Worm (Caenorhabditis elegans) whole organism, L4 larva: ENCODE data around the gene R10E4.9.

Experiments used
- F10B5.3 ChIP-seq: sonication (generic microtip); optimal IDR thresholded peaks from 2 replicates; lab custom pipeline; 2016; ENCODE audit warnings: mild to moderate bottlenecking, missing genetic modification characterization, missing compliant biosample characterization
- F37D6.2 ChIP-seq: sonication (generic microtip); optimal IDR thresholded peaks from 2 replicates; lab custom pipeline; 2016; ENCODE audit warnings: mild to moderate bottlenecking, missing genetic modification characterization, missing compliant biosample characterization
- R02D3.7 ChIP-seq: fragments of 150-350 bp; sonication (generic microtip); optimal IDR thresholded peaks from 3 replicates; lab custom pipeline; 2014; ENCODE audit warnings: missing biosample characterization, missing genetic modification characterization
- T26A8.4 ChIP-seq: fragments of 200-800 bp; sonication (Bioruptor generic); IDR thresholded peaks from 2 replicates; pipeline ENCODE4 v1.3.6; 2022; ENCODE audit warnings: missing genetic modification characterization, missing compliant biosample characterization
- Y48G9A.11 ChIP-seq: fragments of 200-800 bp; sonication (Bioruptor generic); IDR thresholded peaks from 2 replicates; pipeline ENCODE4 v1.3.6; 2022; ENCODE audit warnings: missing genetic modification reagents, missing genetic modification characterization, missing compliant biosample characterization
- ZK337.2 ChIP-seq: fragments of 200-800 bp; sonication (Bioruptor generic); IDR thresholded peaks from 2 replicates; pipeline ENCODE4 v1.3.6; 2022; ENCODE audit warnings: missing genetic modification reagents, missing genetic modification characterization, missing compliant biosample characterization
- aly-2 ChIP-seq: sonication (generic microtip); optimal IDR thresholded peaks from 2 replicates; lab custom pipeline; 2018; ENCODE audit warnings: missing biosample characterization, missing genetic modification characterization
- ceh-20 ChIP-seq: fragments of 200-800 bp; sonication (Bioruptor generic); IDR thresholded peaks from 2 replicates; pipeline ENCODE4 v1.3.6; 2022; ENCODE audit warnings: missing genetic modification reagents, missing genetic modification characterization, missing compliant biosample characterization
- ceh-44 ChIP-seq: fragments of 200-800 bp; sonication (Bioruptor generic); IDR thresholded peaks from 2 replicates; pipeline ENCODE4 v1.3.6; 2022; ENCODE audit warnings: missing genetic modification reagents, missing genetic modification characterization, missing compliant biosample characterization
- cey-2 ChIP-seq: sonication (generic microtip); optimal IDR thresholded peaks from 3 replicates; lab custom pipeline; 2017; ENCODE audit warnings: missing genetic modification characterization, mild to moderate bottlenecking, missing compliant biosample characterization, antibody characterized with exemption, borderline replicate concordance; ENCODE audit not compliant: insufficient read depth
- daf-16 ChIP-seq, 3 experiments: sonication (generic microtip); optimal IDR thresholded peaks; 2 replicates each; lab custom pipeline; 2016 to 2017; ENCODE audit warnings: missing genetic modification characterization in 3 of 3, missing genetic modification reagents in 3 of 3, mild to moderate bottlenecking in 2 of 3, missing compliant biosample characterization in 2 of 3, missing biosample characterization in 1 of 3, moderate library complexity in 1 of 3
- daf-19 ChIP-seq: fragments of 200-800 bp; sonication (Bioruptor generic); conservative IDR thresholded peaks from 2 replicates; pipeline ENCODE4 v1.3.6; 2022; ENCODE audit warnings: missing genetic modification characterization, missing compliant biosample characterization
- dmd-6 ChIP-seq: fragments of 200-800 bp; sonication (Bioruptor generic); IDR thresholded peaks from 2 replicates; pipeline ENCODE4 v1.3.6; 2022; ENCODE audit warnings: missing genetic modification reagents, missing genetic modification characterization, missing compliant biosample characterization
- dmd-8 ChIP-seq: fragments of 200-800 bp; sonication (Bioruptor generic); IDR thresholded peaks from 2 replicates; pipeline ENCODE4 v1.3.6; 2022; ENCODE audit warnings: missing genetic modification characterization, missing compliant biosample characterization
- dmd-9 ChIP-seq: fragments of 200-800 bp; sonication (Bioruptor generic); IDR thresholded peaks from 2 replicates; pipeline ENCODE4 v1.3.6; 2022; ENCODE audit warnings: missing genetic modification reagents, missing genetic modification characterization, missing compliant biosample characterization
- dpl-1 ChIP-seq: fragments of 150-350 bp; optimal IDR thresholded peaks from 2 replicates; lab custom pipeline; 2014; ENCODE audit warnings: missing biosample characterization, missing genetic modification reagents, missing genetic modification characterization
- dve-1 ChIP-seq: sonication (generic microtip); optimal IDR thresholded peaks from 2 replicates; lab custom pipeline; 2017; ENCODE audit warnings: antibody characterized with exemption, mild to moderate bottlenecking, missing genetic modification characterization, missing compliant biosample characterization; ENCODE audit not compliant: insufficient read depth
- egl-43 ChIP-seq: fragments of 200-800 bp; sonication (Bioruptor generic); IDR thresholded peaks from 2 replicates; pipeline ENCODE4 v1.3.6; 2022; ENCODE audit warnings: missing genetic modification reagents, missing genetic modification characterization, missing compliant biosample characterization
- fos-1 ChIP-seq: fragments of 150-350 bp; optimal IDR thresholded peaks from 2 replicates; lab custom pipeline; 2014; ENCODE audit warnings: missing biosample characterization, missing genetic modification characterization
- hlh-30 ChIP-seq: sonication (generic microtip); optimal IDR thresholded peaks from 2 replicates; lab custom pipeline; 2017; ENCODE audit warnings: antibody characterized with exemption, mild to moderate bottlenecking, missing genetic modification characterization, missing compliant biosample characterization; ENCODE audit not compliant: insufficient read depth
- lin-39 ChIP-seq: fragments of 150-350 bp; optimal IDR thresholded peaks from 2 replicates; lab custom pipeline; 2014; ENCODE audit warnings: missing biosample characterization, missing genetic modification reagents, missing genetic modification characterization
- lsy-2 ChIP-seq, 2 experiments: fragments of 150-350 bp in 1 of 2; sonication (generic microtip) in 1 of 2; optimal IDR thresholded peaks; 2 replicates each; lab custom pipeline; 2014 to 2017; ENCODE audit warnings: missing biosample characterization in 2 of 2, missing genetic modification characterization in 2 of 2
- madf-9 ChIP-seq: fragments of 200-800 bp; sonication (Bioruptor generic); conservative IDR thresholded peaks from 2 replicates; pipeline ENCODE4 v1.3.6; 2022; ENCODE audit warnings: missing genetic modification reagents, missing genetic modification characterization, missing compliant biosample characterization
- nhr-10 ChIP-seq: fragments of 150-350 bp; optimal IDR thresholded peaks from 2 replicates; lab custom pipeline; 2014; ENCODE audit warnings: missing biosample characterization, missing genetic modification characterization
- nhr-48 ChIP-seq: sonication (generic microtip); optimal IDR thresholded peaks from 2 replicates; lab custom pipeline; 2016; ENCODE audit warnings: mild to moderate bottlenecking, missing genetic modification characterization, missing compliant biosample characterization
- nhr-6 ChIP-seq: fragments of 150-350 bp; optimal IDR thresholded peaks from 2 replicates; lab custom pipeline; 2014; ENCODE audit warnings: missing biosample characterization, missing genetic modification characterization
- nhr-77 ChIP-seq: fragments of 150-350 bp; optimal IDR thresholded peaks from 2 replicates; lab custom pipeline; 2014; ENCODE audit warnings: missing biosample characterization, missing genetic modification characterization
- pha-4 ChIP-seq, 2 experiments: fragments of 150-350 bp in 1 of 2; fragments of 200-800 bp in 1 of 2; sonication (Bioruptor generic) in 1 of 2; IDR thresholded peaks in 1 of 2; optimal IDR thresholded peaks in 1 of 2; 2 replicates each; pipeline versions ENCODE4 v1.3.6 to Lab custom; 2014 to 2022; ENCODE audit warnings: missing genetic modification characterization in 2 of 2, missing genetic modification reagents in 2 of 2, missing biosample characterization in 1 of 2, missing compliant biosample characterization in 1 of 2
- rbr-2 ChIP-seq: sonication (generic microtip); optimal IDR thresholded peaks from 2 replicates; lab custom pipeline; 2016; ENCODE audit warnings: missing genotype, missing genetic modification characterization, missing compliant biosample characterization
- set-16 ChIP-seq: fragments of 200-800 bp; sonication (Bioruptor generic); IDR thresholded peaks from 2 replicates; pipeline ENCODE4 v1.3.6; 2022; ENCODE audit warnings: missing genetic modification reagents, missing genetic modification characterization, missing compliant biosample characterization
- tag-97 ChIP-seq: fragments of 200-800 bp; sonication (Bioruptor generic); IDR thresholded peaks from 2 replicates; pipeline ENCODE4 v1.3.6; 2022; ENCODE audit warnings: missing genetic modification characterization, missing compliant biosample characterization
- tra-1 ChIP-seq: fragments of 200-800 bp; sonication (Bioruptor generic); IDR thresholded peaks from 2 replicates; pipeline ENCODE4 v1.3.6; 2022; ENCODE audit warnings: missing genetic modification reagents, missing genetic modification characterization, missing compliant biosample characterization
- unc-130 ChIP-seq: sonication (generic microtip); optimal IDR thresholded peaks from 2 replicates; lab custom pipeline; 2016; ENCODE audit warnings: missing genetic modification reagents, missing genetic modification characterization, missing compliant biosample characterization
- ztf-11 ChIP-seq: fragments of 150-350 bp; optimal IDR thresholded peaks from 2 replicates; lab custom pipeline; 2014; ENCODE audit warnings: missing biosample characterization, missing genetic modification characterization

R10E4.9 gene

ce11 chrIII:4300989-4301498, 1.1 kb downstream of the R10E4.9 start, which contains the start of gene R10E4.11:
Gene R10E4.11, minus strand, starts transcription at chrIII:4301039.
- TF ChIP-seq Y48G9A.11 (GFP tag; lab: Robert Waterston, UW) (no peak), nhr-48 (tag; lab: Kevin White, UChicago) (no peak), egl-43 (no peak), lsy-2 (tag; optimal IDR thresholded peaks at IDR 0.05; lab: Kevin White, UChicago) (peak in 1 of 2 experiments; percentile 28), ZK337.2 (no peak), daf-16 (GFP tag; optimal IDR thresholded peaks at IDR 0.05; lab: Kevin White, UChicago) (peak in 1 of 2 experiments; percentile 30), daf-16 (tag; optimal IDR thresholded peaks at IDR 0.05; lab: Kevin White, UChicago) (peak; percentile 23), set-16 (GFP tag; lab: Robert Waterston, UW) (no peak), dmd-9 (GFP tag; lab: Robert Waterston, UW) (no peak), madf-9 (GFP tag; lab: Robert Waterston, UW) (no peak), dmd-8 (no peak), lin-39 (tag; lab: Kevin White, UChicago) (no peak), ceh-44 (GFP tag; lab: Robert Waterston, UW) (no peak), rbr-2 (tag; lab: Kevin White, UChicago) (no peak), T26A8.4 (GFP tag; lab: Robert Waterston, UW) (no peak)

ce11 chrIII:4294153-4294862, 7.9 kb downstream of the R10E4.9 start, which contains the start of the genes nth-1 and R10E4.7:
Gene nth-1, minus strand, starts transcription at chrIII:4294253.
Gene R10E4.7, plus strand, starts transcription at chrIII:4294812.
- TF ChIP-seq nhr-77 (no peak), ceh-20 (no peak), tag-97 (GFP tag; lab: Robert Waterston, UW) (no peak), dve-1 (no peak), nhr-6 (tag; lab: Kevin White, UChicago) (no peak), hlh-30 (tag; lab: Kevin White, UChicago) (no peak), tra-1 (GFP tag; lab: Robert Waterston, UW) (no peak), dmd-6 (GFP tag; lab: Robert Waterston, UW) (no peak), cey-2 (tag; lab: Kevin White, UChicago) (no peak), fos-1 (tag; lab: Kevin White, UChicago) (no peak), F37D6.2 (tag; lab: Kevin White, UChicago) (no peak)

ce11 chrIII:4293108-4293507, 9.1 kb downstream of the R10E4.9 start, which contains the start of gene R10E4.6:
Gene R10E4.6, plus strand, starts transcription at chrIII:4293408.
- TF ChIP-seq F10B5.3 (tag; lab: Kevin White, UChicago) = no peak
- TF ChIP-seq hlh-30 (tag; lab: Kevin White, UChicago) = no peak
- no peak for TF ChIP-seq nhr-10
- no peak for TF ChIP-seq R02D3.7 (tag; lab: Kevin White, UChicago)
- TF ChIP-seq daf-19 = no peak
- no peak for TF ChIP-seq dpl-1 (GFP tag; lab: Kevin White, UChicago)
- no peak for TF ChIP-seq unc-130 (GFP tag; lab: Kevin White, UChicago)
- TF ChIP-seq aly-2 = no peak
- no peak for TF ChIP-seq pha-4 (GFP tag; IDR thresholded peaks at IDR 0.05; lab: Robert Waterston, UW)
- TF ChIP-seq pha-4 (tag; optimal IDR thresholded peaks at IDR 0.05; lab: Kevin White, UChicago) = no peak
- TF ChIP-seq ztf-11 (tag; lab: Kevin White, UChicago) = no peak
